Worm (Caenorhabditis elegans): ENCODE results near the gene R01H2.8.

Gene R01H2.8

ce11 chrIII:7073801-7074386, 5.0 kb downstream of the R01H2.8 start, which contains the start of gene ZK418.5:
Gene ZK418.5, minus strand, starts transcription at chrIII:7073851.
- no peak for TF ChIP-seq lsy-12 (tag; optimal IDR thresholded peaks at IDR 0.05)
- no peak for TF ChIP-seq ama-1 (optimal IDR thresholded peaks at IDR 0.05)
- TF ChIP-seq nhr-25 (tag; optimal IDR thresholded peaks at IDR 0.05), result peak; percentile 14
- no peak for TF ChIP-seq egl-27 (tag; optimal IDR thresholded peaks at IDR 0.05)
- TF ChIP-seq unc-39 (tag; optimal IDR thresholded peaks at IDR 0.05), result no peak
- TF ChIP-seq nfya-1 (tag; optimal IDR thresholded peaks at IDR 0.05; ENCODE audit: insufficient read depth), result peak; percentile 53
- TF ChIP-seq pha-4 (tag; optimal IDR thresholded peaks at IDR 0.05), result peak; percentile 63
- TF ChIP-seq lin-15B (tag; optimal IDR thresholded peaks at IDR 0.05), result peak; percentile 62
- no peak for TF ChIP-seq hmg-11 (tag; optimal IDR thresholded peaks at IDR 0.05)
- no peak for TF ChIP-seq elt-3 (tag; optimal IDR thresholded peaks at IDR 0.05)
- peak; percentile 20 for TF ChIP-seq elt-2 (tag; optimal IDR thresholded peaks at IDR 0.05)
- no peak for TF ChIP-seq nhr-12 (tag; optimal IDR thresholded peaks at IDR 0.05)
- TF ChIP-seq nhr-23 (tag; optimal IDR thresholded peaks at IDR 0.05), result peak; percentile 34
- TF ChIP-seq R02D3.7 (tag; optimal IDR thresholded peaks at IDR 0.05), result peak; percentile 16
- no peak for TF ChIP-seq ceh-82 (tag; optimal IDR thresholded peaks at IDR 0.05)
- no peak for TF ChIP-seq nhr-76 (tag; optimal IDR thresholded peaks at IDR 0.05)
- TF ChIP-seq nhr-28 (tag; optimal IDR thresholded peaks at IDR 0.05), result no peak
- no peak for TF ChIP-seq ZK546.5 (tag; optimal IDR thresholded peaks at IDR 0.05)
- no peak for TF ChIP-seq aly-2 (tag; optimal IDR thresholded peaks at IDR 0.05)
- no peak for TF ChIP-seq ztf-4 (tag; optimal IDR thresholded peaks at IDR 0.05)
- TF ChIP-seq lin-39 (tag; optimal IDR thresholded peaks at IDR 0.05), result peak; percentile 9

- TF ChIP-seq nhr-67 (tag; optimal IDR thresholded peaks at IDR 0.05) (no peak), aly-2 (tag; optimal IDR thresholded peaks at IDR 0.05) (no peak), nhr-76 (tag; optimal IDR thresholded peaks at IDR 0.05) (no peak), pha-4 (tag; optimal IDR thresholded peaks at IDR 0.05) (no peak), jun-1 (tag; optimal IDR thresholded peaks at IDR 0.05) (no peak), eor-1 (tag; optimal IDR thresholded peaks at IDR 0.05) (no peak), nhr-237 (tag; optimal IDR thresholded peaks at IDR 0.05) (no peak), R02D3.7 (tag; optimal IDR thresholded peaks at IDR 0.05) (no peak), ZK546.5 (tag; optimal IDR thresholded peaks at IDR 0.05) (no peak), fkh-2 (tag; optimal IDR thresholded peaks at IDR 0.05) (no peak), lsy-12 (tag; optimal IDR thresholded peaks at IDR 0.05) (no peak), ama-1 (optimal IDR thresholded peaks at IDR 0.05) (no peak), egl-27 (tag; optimal IDR thresholded peaks at IDR 0.05) (no peak), hmg-11 (tag; optimal IDR thresholded peaks at IDR 0.05) (no peak), zag-1 (tag; optimal IDR thresholded peaks at IDR 0.05) (no peak), egl-5 (tag; optimal IDR thresholded peaks at IDR 0.05) (no peak), ceh-28 (tag; optimal IDR thresholded peaks at IDR 0.05) (no peak), mml-1 (tag; optimal IDR thresholded peaks at IDR 0.05) (no peak), ceh-9 (tag; optimal IDR thresholded peaks at IDR 0.05) (no peak), sea-2 (GFP tag; optimal IDR thresholded peaks at IDR 0.05) (no peak)
Observed at ce11 chrIII:7076386-7076785, 7.5 kb downstream of the R01H2.8 start, which contains the start of gene ZK418.13. Gene ZK418.13, minus strand, starts transcription at chrIII:7076486.

- no peak for TF ChIP-seq daf-12 (tag; optimal IDR thresholded peaks at IDR 0.05)
- no peak for TF ChIP-seq R02D3.7 (tag; optimal IDR thresholded peaks at IDR 0.05)
- TF ChIP-seq tbx-2 (tag; optimal IDR thresholded peaks at IDR 0.05), result no peak
- TF ChIP-seq ceh-16 (tag; optimal IDR thresholded peaks at IDR 0.05), result no peak
- no peak for TF ChIP-seq fkh-2 (tag; optimal IDR thresholded peaks at IDR 0.05)
- no peak for TF ChIP-seq ztf-11 (tag; optimal IDR thresholded peaks at IDR 0.05)
- no peak for TF ChIP-seq aly-2 (tag; optimal IDR thresholded peaks at IDR 0.05)
- no peak for TF ChIP-seq egl-27 (tag; optimal IDR thresholded peaks at IDR 0.05)
- TF ChIP-seq nhr-43 (tag; optimal IDR thresholded peaks at IDR 0.05; ENCODE audit: poor library complexity, severe bottlenecking), result no peak
- no peak for TF ChIP-seq egl-5 (tag; optimal IDR thresholded peaks at IDR 0.05)
- no peak for TF ChIP-seq nhr-12 (tag; optimal IDR thresholded peaks at IDR 0.05)
- TF ChIP-seq hmg-11 (tag; optimal IDR thresholded peaks at IDR 0.05), result no peak
- TF ChIP-seq nhr-237 (tag; optimal IDR thresholded peaks at IDR 0.05), result no peak
- no peak for TF ChIP-seq ceh-28 (tag; optimal IDR thresholded peaks at IDR 0.05)
- TF ChIP-seq ztf-4 (tag; optimal IDR thresholded peaks at IDR 0.05), result no peak
- no peak for TF ChIP-seq lin-15B (tag; optimal IDR thresholded peaks at IDR 0.05)
- no peak for TF ChIP-seq elt-1 (tag; optimal IDR thresholded peaks at IDR 0.05)
Observed at ce11 chrIII:7078737-7079136, 9.9 kb downstream of the R01H2.8 start, which contains the start of gene ZK418.6. Gene ZK418.6, minus strand, starts transcription at chrIII:7078837.

All from whole organism, L3 larva.